Worm (Caenorhabditis elegans): ENCODE results near the gene glb-5.

The glb-5 gene

DNA sequence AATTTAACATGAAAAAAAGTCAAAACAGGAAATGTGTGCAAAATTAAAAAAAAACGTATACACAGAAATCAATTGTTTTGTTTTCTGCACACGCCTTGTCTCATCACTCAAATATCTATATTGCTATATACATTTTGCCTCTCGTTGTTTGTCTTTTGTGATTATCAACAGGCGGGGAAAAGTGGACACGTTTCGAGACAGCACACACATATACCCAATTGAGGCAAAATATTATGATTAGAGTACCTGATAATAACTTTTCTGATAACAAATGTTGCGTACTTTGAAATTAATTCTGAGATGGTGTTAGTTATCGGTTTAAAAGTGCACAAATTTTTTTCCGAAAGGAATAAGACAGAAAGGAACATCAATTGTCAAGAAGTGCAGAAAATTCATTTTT lies 1.2 kb downstream of the glb-5 start (continued):
- no peak for TF ChIP-seq egl-27 (tag; optimal IDR thresholded peaks at IDR 0.05)

DNA sequence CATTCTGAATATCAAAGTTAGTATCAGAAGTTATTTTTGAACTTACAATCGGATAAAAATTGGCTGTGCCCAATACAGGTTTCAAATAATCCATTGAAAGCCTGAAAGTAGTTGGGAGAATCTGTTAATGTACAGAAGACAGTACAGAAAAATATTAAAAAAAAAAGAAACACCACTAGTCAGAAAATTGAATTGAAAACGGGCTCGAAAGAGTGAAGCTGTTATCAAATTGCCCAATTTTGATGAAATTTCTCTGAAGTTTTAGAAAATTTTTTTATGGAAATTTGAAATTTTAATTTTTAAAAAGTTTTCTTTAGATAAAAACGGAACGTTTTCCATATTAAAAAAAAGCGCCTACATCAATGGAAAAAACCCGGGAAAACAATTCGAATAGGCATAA lies 8.4 kb downstream of the glb-5 start, which contains the start of gene C18C4.7:
Gene C18C4.7 (minus strand): TSS at position 101 of the 400 bp plus-strand sequence.
- no peak for TF ChIP-seq mdl-1 (tag; optimal IDR thresholded peaks at IDR 0.05)
- no peak for TF ChIP-seq ztf-1 (GFP tag; conservative IDR thresholded peaks at IDR 0.05)
- TF ChIP-seq ceh-82 (tag; optimal IDR thresholded peaks at IDR 0.05) = no peak

DNA sequence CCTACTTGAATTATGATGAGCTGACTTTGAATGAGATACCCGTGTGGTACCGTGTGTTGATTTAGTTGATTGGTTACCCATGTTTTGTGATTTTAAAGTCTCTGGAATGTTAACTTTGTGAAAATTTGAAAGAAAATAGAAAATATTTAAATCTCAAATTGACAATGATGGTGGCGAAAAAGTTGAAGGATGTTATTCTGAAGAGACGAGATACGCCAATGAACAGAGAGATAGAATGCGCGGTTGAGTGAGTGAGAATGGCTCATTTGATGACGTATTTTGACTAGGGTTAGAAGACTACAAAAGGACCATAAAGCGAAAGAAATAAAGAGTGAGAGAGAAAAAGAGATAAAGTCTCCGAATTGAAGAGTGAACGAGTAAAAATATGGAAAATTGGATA lies 11.7 kb downstream of the glb-5 start, which contains the start of gene glb-6:
Gene glb-6 (minus strand): TSS at position 101 of the 400 bp plus-strand sequence.
- TF ChIP-seq sem-4 (tag; optimal IDR thresholded peaks at IDR 0.05) (no peak), blmp-1 (tag; optimal IDR thresholded peaks at IDR 0.05; ENCODE audit: insufficient read depth) (no peak), fos-1 (tag; optimal IDR thresholded peaks at IDR 0.05) (no peak), Y55F3AM.14 (GFP tag; optimal IDR thresholded peaks at IDR 0.05) (no peak), mab-5 (tag; optimal IDR thresholded peaks at IDR 0.05) (no peak), nhr-21 (tag; optimal IDR thresholded peaks at IDR 0.05) (no peak), nhr-237 (tag; optimal IDR thresholded peaks at IDR 0.05) (no peak), ztf-1 (GFP tag; conservative IDR thresholded peaks at IDR 0.05) (no peak), egl-27 (tag; optimal IDR thresholded peaks at IDR 0.05) (no peak), F13H6.1 (tag; optimal IDR thresholded peaks at IDR 0.05) (no peak), ceh-82 (tag; optimal IDR thresholded peaks at IDR 0.05) (no peak), nhr-11 (tag; optimal IDR thresholded peaks at IDR 0.05) (no peak), aly-2 (tag; optimal IDR thresholded peaks at IDR 0.05) (no peak), elt-3 (tag; optimal IDR thresholded peaks at IDR 0.05) (no peak), unc-62 (GFP tag; optimal IDR thresholded peaks at IDR 0.05) (no peak), nhr-23 (tag; optimal IDR thresholded peaks at IDR 0.05) (no peak), ama-1 (optimal IDR thresholded peaks at IDR 0.05) (no peak), alr-1 (tag; optimal IDR thresholded peaks at IDR 0.05) (no peak), crh-2 (tag; optimal IDR thresholded peaks at IDR 0.05) (no peak), lin-13 (GFP tag; optimal IDR thresholded peaks at IDR 0.05) (no peak)

DNA sequence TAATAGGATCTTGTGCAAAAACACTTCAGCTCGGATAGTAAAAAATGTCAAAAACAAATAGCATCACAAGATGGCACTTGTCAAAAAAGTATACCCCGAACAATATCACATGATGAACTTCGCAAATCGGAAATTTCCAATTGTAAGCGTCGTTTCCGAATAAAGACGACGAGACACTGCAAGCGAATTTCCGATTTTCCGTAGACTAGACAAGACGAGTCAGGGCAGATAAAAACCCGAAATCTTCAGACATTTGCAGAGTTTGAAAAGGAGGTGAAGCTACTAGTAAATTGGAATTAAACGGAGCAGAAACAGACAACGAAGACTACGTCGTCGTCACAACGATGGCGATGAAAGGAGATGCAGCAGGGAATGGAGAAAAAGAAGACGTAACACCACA lies 13.0 kb downstream of the glb-5 start:
- no peak for TF ChIP-seq skn-1 (tag; optimal IDR thresholded peaks at IDR 0.05)

DNA sequence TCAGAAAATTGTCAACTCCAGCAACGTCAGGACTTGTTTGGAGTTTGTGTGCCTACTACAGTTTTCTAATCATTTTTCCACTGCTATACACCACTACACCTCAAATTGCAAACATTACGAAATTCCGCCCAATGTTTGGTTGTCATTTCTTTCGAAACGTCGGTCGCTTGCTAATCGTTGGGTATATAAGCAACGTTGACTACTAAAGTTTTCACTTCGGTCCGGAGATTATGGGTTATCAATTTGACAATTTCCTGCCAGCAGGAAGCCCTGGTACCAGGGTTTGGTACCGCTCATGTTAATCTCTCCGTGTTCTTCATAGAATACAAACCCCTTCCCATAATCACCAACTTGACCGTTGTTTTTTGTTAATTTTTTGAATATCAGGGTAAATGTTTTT lies 17.3 kb downstream of the glb-5 start:
- TF ChIP-seq mbf-1 (tag; optimal IDR thresholded peaks at IDR 0.05) = no peak
- no peak for TF ChIP-seq lin-11 (tag; optimal IDR thresholded peaks at IDR 0.05)
- peak; percentile 65 for TF ChIP-seq fos-1 (tag; optimal IDR thresholded peaks at IDR 0.05)
- TF ChIP-seq sma-3 (GFP tag; optimal IDR thresholded peaks at IDR 0.05) = peak; percentile 58
- no peak for TF ChIP-seq lin-39 (tag; optimal IDR thresholded peaks at IDR 0.05)
- no peak for TF ChIP-seq nhr-10 (tag; optimal IDR thresholded peaks at IDR 0.05)
- TF ChIP-seq gmeb-1 (tag; optimal IDR thresholded peaks at IDR 0.05) = peak; percentile 62
- no peak for TF ChIP-seq ztf-1 (GFP tag; conservative IDR thresholded peaks at IDR 0.05)
- no peak for TF ChIP-seq ceh-16 (tag; optimal IDR thresholded peaks at IDR 0.05)
- TF ChIP-seq alr-1 (tag; optimal IDR thresholded peaks at IDR 0.05) = no peak
- no peak for TF ChIP-seq ama-1 (optimal IDR thresholded peaks at IDR 0.05)
- TF ChIP-seq F13H6.1 (tag; optimal IDR thresholded peaks at IDR 0.05) = peak; percentile 45
- TF ChIP-seq sem-4 (tag; optimal IDR thresholded peaks at IDR 0.05) = no peak
- no peak for TF ChIP-seq nhr-23 (tag; optimal IDR thresholded peaks at IDR 0.05)
- no peak for TF ChIP-seq nhr-25 (tag; optimal IDR thresholded peaks at IDR 0.05)
- TF ChIP-seq egl-27 (tag; optimal IDR thresholded peaks at IDR 0.05) = no peak
- TF ChIP-seq unc-55 (GFP tag; optimal IDR thresholded peaks at IDR 0.05) = no peak
- TF ChIP-seq C34F6.9 (tag; optimal IDR thresholded peaks at IDR 0.05) = no peak
- peak; percentile 13 for TF ChIP-seq nhr-21 (tag; optimal IDR thresholded peaks at IDR 0.05)
- no peak for TF ChIP-seq nhr-6 (tag; optimal IDR thresholded peaks at IDR 0.05)
- TF ChIP-seq Y55F3AM.14 (GFP tag; optimal IDR thresholded peaks at IDR 0.05) = no peak
- TF ChIP-seq nhr-129 (tag; optimal IDR thresholded peaks at IDR 0.05) = peak; percentile 75
- TF ChIP-seq ztf-4 (tag; optimal IDR thresholded peaks at IDR 0.05) = no peak
- TF ChIP-seq lin-13 (GFP tag; optimal IDR thresholded peaks at IDR 0.05) = peak; percentile 10
- no peak for TF ChIP-seq mdl-1 (tag; optimal IDR thresholded peaks at IDR 0.05)
- TF ChIP-seq R02D3.7 (tag; optimal IDR thresholded peaks at IDR 0.05) = no peak
- TF ChIP-seq nhr-11 (tag; optimal IDR thresholded peaks at IDR 0.05) = no peak
- TF ChIP-seq ceh-82 (tag; optimal IDR thresholded peaks at IDR 0.05) = no peak
- TF ChIP-seq unc-39 (tag; optimal IDR thresholded peaks at IDR 0.05) = no peak
- no peak for TF ChIP-seq nhr-77 (tag; optimal IDR thresholded peaks at IDR 0.05)
- peak; percentile 97 for TF ChIP-seq snpc-4 (tag; optimal IDR thresholded peaks at IDR 0.05)
- no peak for TF ChIP-seq ztf-11 (tag; optimal IDR thresholded peaks at IDR 0.05)
- TF ChIP-seq aly-2 (tag; optimal IDR thresholded peaks at IDR 0.05) = no peak
- TF ChIP-seq unc-62 (GFP tag; optimal IDR thresholded peaks at IDR 0.05) = no peak
- no peak for TF ChIP-seq blmp-1 (tag; optimal IDR thresholded peaks at IDR 0.05; ENCODE audit: insufficient read depth)
- no peak for TF ChIP-seq elt-1 (tag; optimal IDR thresholded peaks at IDR 0.05)
- TF ChIP-seq crh-2 (tag; optimal IDR thresholded peaks at IDR 0.05) = peak; percentile 79
- TF ChIP-seq nhr-12 (tag; optimal IDR thresholded peaks at IDR 0.05) = no peak
- TF ChIP-seq dmd-4 (tag; optimal IDR thresholded peaks at IDR 0.05) = no peak
- TF ChIP-seq mab-5 (tag; optimal IDR thresholded peaks at IDR 0.05) = no peak
- no peak for TF ChIP-seq elt-3 (tag; optimal IDR thresholded peaks at IDR 0.05)

Data from whole organism, L2 larva.